Fruit fly (Drosophila melanogaster) whole organism, pupa: ENCODE measurements around the gene Trim9.

Experiments used
- CG10348 ChIP-seq: fragments of 200-800 bp; sonication (Bioruptor generic); IDR thresholded peaks from 2 replicates; pipeline ENCODE4 v1.3.6; 2022; ENCODE audit warnings: missing biosample characterization, missing genetic modification characterization
- CG12605 ChIP-seq: fragments of 200-800 bp; sonication (Bioruptor generic); IDR thresholded peaks from 2 replicates; pipeline ENCODE4 v1.3.6; 2022; ENCODE audit warnings: missing biosample characterization, missing genetic modification characterization
- CG13204 ChIP-seq: fragments of 200-800 bp; sonication (Bioruptor generic); optimal IDR thresholded peaks from 2 replicates; lab custom pipeline; 2018; ENCODE audit warnings: missing biosample characterization, mild to moderate bottlenecking, missing genetic modification characterization, moderate library complexity
- CG14655 ChIP-seq: fragments of 200-800 bp; sonication (Bioruptor generic); optimal IDR thresholded peaks from 3 replicates; lab custom pipeline; 2017; ENCODE audit warnings: mild to moderate bottlenecking, missing biosample characterization, missing genetic modification reagents, missing genetic modification characterization
- CG15710 ChIP-seq: fragments of 200-800 bp; sonication (Bioruptor generic); optimal IDR thresholded peaks from 2 replicates; lab custom pipeline; 2018; ENCODE audit warnings: missing biosample characterization, mild to moderate bottlenecking, missing genetic modification characterization, moderate library complexity
- CG17806 ChIP-seq: fragments of 200-800 bp; sonication (Bioruptor generic); optimal IDR thresholded peaks from 2 replicates; lab custom pipeline; 2018; ENCODE audit warnings: missing biosample characterization, mild to moderate bottlenecking, missing genetic modification characterization, moderate library complexity
- CG32121 ChIP-seq: fragments of 200-800 bp; sonication (Bioruptor generic); IDR thresholded peaks from 2 replicates; pipeline ENCODE4 v1.3.6; 2022; ENCODE audit warnings: missing biosample characterization, missing genetic modification characterization
- CG34367 ChIP-seq: fragments of 200-800 bp; sonication (Bioruptor generic); optimal IDR thresholded peaks from 2 replicates; lab custom pipeline; 2018; ENCODE audit warnings: missing biosample characterization, mild to moderate bottlenecking, missing genetic modification characterization
- CG4496 ChIP-seq: fragments of 200-800 bp; sonication (Bioruptor generic); IDR thresholded peaks from 3 replicates; pipeline ENCODE4 v1.3.6; 2022; ENCODE audit warnings: missing biosample characterization, missing genetic modification characterization
- CG8159 ChIP-seq: fragments of 200-800 bp; sonication (Bioruptor generic); optimal IDR thresholded peaks from 3 replicates; lab custom pipeline; 2018; ENCODE audit warnings: missing biosample characterization, mild to moderate bottlenecking, missing genetic modification characterization, moderate library complexity
- CG8301 ChIP-seq: fragments of 200-800 bp; sonication (Bioruptor generic); optimal IDR thresholded peaks from 2 replicates; lab custom pipeline; 2018; ENCODE audit warnings: missing biosample characterization, mild to moderate bottlenecking, missing genetic modification characterization
- CG9948 ChIP-seq: fragments of 200-800 bp; sonication (Bioruptor generic); optimal IDR thresholded peaks from 2 replicates; lab custom pipeline; 2018; ENCODE audit warnings: missing biosample characterization, mild to moderate bottlenecking, missing genetic modification characterization, moderate library complexity
- D1 ChIP-seq: fragments of 200-800 bp; sonication (Bioruptor generic); optimal IDR thresholded peaks from 2 replicates; lab custom pipeline; 2018; ENCODE audit warnings: missing biosample characterization, mild to moderate bottlenecking, missing genetic modification characterization, moderate library complexity
- EcR ChIP-seq: fragments of 200-800 bp; sonication (Bioruptor generic); optimal IDR thresholded peaks from 3 replicates; lab custom pipeline; 2019; ENCODE audit warnings: missing biosample characterization, missing genetic modification characterization, mild to moderate bottlenecking, moderate library complexity, missing genetic modification reagents
- Ets98B ChIP-seq: fragments of 200-800 bp; sonication (Bioruptor generic); IDR thresholded peaks from 2 replicates; pipeline ENCODE4 v1.3.6; 2022; ENCODE audit warnings: missing biosample characterization, missing genetic modification characterization
- Pif1A ChIP-seq: fragments of 200-800 bp; sonication (Bioruptor generic); optimal IDR thresholded peaks from 3 replicates; lab custom pipeline; 2016; ENCODE audit warnings: missing biosample characterization, missing genetic modification characterization
- Pif1B ChIP-seq: fragments of 200-800 bp; sonication (Bioruptor generic); optimal IDR thresholded peaks from 3 replicates; lab custom pipeline; 2016; ENCODE audit warnings: missing biosample characterization, missing genetic modification characterization
- Snoo ChIP-seq: fragments of 200-800 bp; sonication (Bioruptor generic); optimal IDR thresholded peaks from 3 replicates; lab custom pipeline; 2017; ENCODE audit warnings: missing biosample characterization, mild to moderate bottlenecking, missing genetic modification characterization, inconsistent platforms
- fd96Ca ChIP-seq: fragments of 200-800 bp; sonication (Bioruptor generic); IDR thresholded peaks from 3 replicates; pipeline ENCODE4 v1.3.6; 2022; ENCODE audit warnings: missing biosample characterization, missing genetic modification characterization
- gl ChIP-seq: fragments of 200-800 bp; sonication (Bioruptor generic); optimal IDR thresholded peaks from 2 replicates; lab custom pipeline; 2018; ENCODE audit warnings: missing biosample characterization, mild to moderate bottlenecking, missing genetic modification characterization
- rn ChIP-seq: fragments of 200-800 bp; sonication (Bioruptor generic); IDR thresholded peaks from 2 replicates; pipeline ENCODE4 v1.3.6; 2022; ENCODE audit warnings: missing biosample characterization, missing genetic modification characterization

Trim9 gene

dm6 chr2L:10502862-10503261 lies 41.8 kb upstream of the Trim9 start:
- TF ChIP-seq CG12605 (GFP tag; lab: Robert Waterston, UW) (0 out of 2 replicates have a peak, but pooled peaks have one; percentile 10), CG4496 (GFP tag; lab: Robert Waterston, UW) (no peak), CG10348 (no peak), EcR (GFP tag; lab: Kevin White, UChicago) (no peak), CG34367 (no peak)
- TF ChIP-seq, all 21 proteins: peak for 1

- TF ChIP-seq CG15710 (no peak), CG8301 (tag; lab: Kevin White, UChicago) (no peak), gl (tag; lab: Kevin White, UChicago) (no peak), fd96Ca (GFP tag; lab: Robert Waterston, UW) (no peak), Pif1B (no peak), CG17806 (tag; lab: Kevin White, UChicago) (no peak), rn (GFP tag; lab: Robert Waterston, UW) (no peak), Snoo (tag; lab: Kevin White, UChicago) (no peak), CG32121 (GFP tag; lab: Robert Waterston, UW) (no peak), Ets98B (GFP tag; lab: Robert Waterston, UW) (no peak), CG8159 (tag; lab: Kevin White, UChicago) (no peak), CG34367 (no peak), CG12605 (GFP tag; lab: Robert Waterston, UW) (no peak), D1 (tag; lab: Kevin White, UChicago) (no peak), CG10348 (no peak), CG9948 (tag; lab: Kevin White, UChicago) (no peak), EcR (GFP tag; lab: Kevin White, UChicago) (no peak)
These were observed 41.2 kb upstream of the Trim9 start for dm6 chr2L:10503356-10503977.

DNA sequence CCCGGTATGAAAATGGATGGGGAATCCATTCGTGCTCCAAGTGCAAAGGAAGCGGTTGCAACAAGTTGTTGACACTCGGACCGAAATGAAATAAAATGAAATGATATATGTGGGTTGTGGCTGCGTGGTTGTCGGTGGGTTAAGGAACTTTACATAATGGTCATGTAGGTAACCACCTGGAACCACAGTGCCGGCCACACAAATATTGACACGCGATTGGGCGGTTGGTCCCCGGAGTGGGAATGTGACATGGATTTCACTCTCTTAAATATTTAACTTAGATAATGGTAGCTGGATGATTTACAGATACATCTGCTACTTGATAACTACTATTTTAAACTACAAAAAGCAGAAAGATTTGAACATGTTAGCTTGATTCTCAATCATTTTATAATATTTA lies 39.8 kb upstream of the Trim9 start:
- TF ChIP-seq CG4496 (GFP tag; lab: Robert Waterston, UW) (peak; percentile 24; the same call in 1 of the 3 replicates), CG14655 (GFP tag; lab: Kevin White, UChicago) (no peak), Pif1A (GFP tag; lab: Kevin White, UChicago) (peak; percentile 26)

DNA sequence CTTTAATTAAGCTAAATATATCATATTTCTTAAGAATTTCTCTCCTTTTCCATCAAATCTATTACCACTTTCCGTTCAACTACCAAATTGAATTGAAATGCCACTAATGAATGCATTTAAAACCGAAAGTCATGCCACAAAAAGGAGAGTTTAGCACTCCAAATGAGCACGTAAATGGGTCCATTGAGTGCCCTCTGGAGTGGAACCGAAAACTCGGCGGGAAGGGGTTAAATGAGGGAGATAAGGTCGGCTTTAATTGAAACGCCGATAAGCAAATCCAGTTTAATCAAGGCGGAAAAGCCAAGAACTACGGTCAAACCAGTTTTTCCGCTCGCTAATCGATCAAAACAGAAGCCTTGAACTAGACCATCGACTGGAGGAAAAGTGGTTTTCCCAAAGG lies 39.3 kb upstream of the Trim9 start:
- TF ChIP-seq D1 (tag; lab: Kevin White, UChicago) (no peak), Pif1A (GFP tag; lab: Kevin White, UChicago) (no peak), CG14655 (GFP tag; lab: Kevin White, UChicago) (no peak), gl (tag; lab: Kevin White, UChicago) (no peak), CG10348 (no peak), CG8301 (tag; lab: Kevin White, UChicago) (no peak), CG34367 (no peak), CG32121 (GFP tag; lab: Robert Waterston, UW) (no peak), CG12605 (GFP tag; lab: Robert Waterston, UW) (no peak), CG17806 (tag; lab: Kevin White, UChicago) (no peak), Ets98B (GFP tag; lab: Robert Waterston, UW) (no peak), Pif1B (no peak), rn (GFP tag; lab: Robert Waterston, UW) (no peak)

DNA sequence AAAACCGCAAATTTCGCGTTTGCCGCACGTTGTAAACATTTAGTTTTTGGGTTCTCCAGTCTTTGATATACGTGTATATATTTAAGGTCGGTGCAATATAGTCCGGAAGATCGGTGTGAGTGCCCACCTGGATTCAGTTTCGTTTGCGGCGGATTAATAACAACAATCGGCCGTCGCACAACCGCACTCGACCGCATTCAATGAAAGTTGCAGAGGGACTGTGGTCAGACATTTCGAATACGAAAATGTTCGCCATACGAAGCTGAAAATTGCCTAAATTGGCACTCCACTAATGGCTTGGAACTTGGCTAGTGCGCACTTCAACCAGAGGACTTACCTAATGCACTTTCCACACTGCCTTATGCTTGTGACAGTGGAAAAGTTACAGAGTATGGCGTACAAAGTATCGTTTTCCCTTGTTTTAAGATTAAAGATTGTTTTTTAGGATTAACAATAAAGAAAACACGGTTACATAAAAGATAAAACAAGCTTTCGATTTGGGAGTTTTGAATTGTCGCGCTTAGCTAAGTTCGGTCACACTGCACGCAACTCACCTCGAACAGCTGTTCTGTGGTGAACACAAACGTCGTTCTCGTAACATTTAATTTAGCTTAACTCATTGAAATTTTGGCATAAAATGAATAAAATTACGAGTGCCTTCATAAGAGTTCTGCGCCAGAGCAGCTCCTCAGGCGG lies 38.0 kb upstream of the Trim9 start, which contains the start of the genes Myo31DF and CG6094:
Gene Myo31DF (minus strand): TSS at position 223 of the 696 bp plus-strand sequence.
Gene CG6094 (plus strand): TSS at position 525 of the 696 bp plus-strand sequence.
- TF ChIP-seq CG10348 (no peak), CG4496 (GFP tag; lab: Robert Waterston, UW) (peak; percentile 57; the same call in 2 of the 3 replicates), CG12605 (GFP tag; lab: Robert Waterston, UW) (0 out of 2 replicates have a peak, but pooled peaks have one; percentile 16), Ets98B (GFP tag; lab: Robert Waterston, UW) (peak; percentile 10), CG32121 (GFP tag; lab: Robert Waterston, UW) (peak; percentile 32; the same call in 1 of the 2 replicates), CG9948 (tag; lab: Kevin White, UChicago) (no peak), EcR (GFP tag; lab: Kevin White, UChicago) (peak; percentile 5)
- TF ChIP-seq, all 21 proteins: peak for 5

dm6 chr2L:10510088-10510487 lies 34.6 kb upstream of the Trim9 start, which contains the start of gene CG7384:
CG7384 (minus strand) TSS chr2L:10510453.
- no peak for TF ChIP-seq fd96Ca (GFP tag; lab: Robert Waterston, UW)
- TF ChIP-seq Snoo (tag; lab: Kevin White, UChicago), result no peak
- no peak for TF ChIP-seq Ets98B (GFP tag; lab: Robert Waterston, UW)
- no peak for TF ChIP-seq Pif1B
- TF ChIP-seq D1 (tag; lab: Kevin White, UChicago), result no peak
- no peak for TF ChIP-seq CG13204 (GFP tag; lab: Kevin White, UChicago)
- no peak for TF ChIP-seq CG12605 (GFP tag; lab: Robert Waterston, UW)
- TF ChIP-seq Pif1A (GFP tag; lab: Kevin White, UChicago), result no peak
- TF ChIP-seq EcR (GFP tag; lab: Kevin White, UChicago), result no peak
- no peak for TF ChIP-seq CG17806 (tag; lab: Kevin White, UChicago)
- TF ChIP-seq CG8159 (tag; lab: Kevin White, UChicago), result no peak
- TF ChIP-seq CG10348, result no peak
- TF ChIP-seq CG9948 (tag; lab: Kevin White, UChicago), result no peak
- TF ChIP-seq rn (GFP tag; lab: Robert Waterston, UW), result no peak
- no peak for TF ChIP-seq CG15710
- TF ChIP-seq CG34367, result no peak
- TF ChIP-seq, all 21 proteins: peak for 0
